Fruit fly (Drosophila melanogaster): ENCODE data around the gene CG10163.

The CG10163 gene

dm6 chr3L:6269003-6269402, 10.4 kb upstream of the CG10163 start (continued):
- TF ChIP-seq Eip78C (GFP tag) (peak; percentile 92), CG8119 (GFP tag; IDR thresholded peaks at IDR 0.05) (no peak; the same call in 2 of the 3 replicates), Blimp-1 (GFP tag; optimal IDR thresholded peaks at IDR 0.05) (no peak), CG8319 (GFP tag; optimal IDR thresholded peaks at IDR 0.05) (peak; percentile 59), CG8632 (GFP tag; optimal IDR thresholded peaks at IDR 0.05) (peak; percentile 61), esn (GFP tag; optimal IDR thresholded peaks at IDR 0.05) (peak; percentile 66), Lpt (GFP tag; optimal IDR thresholded peaks at IDR 0.05) (peak; percentile 4), CG3032 (tag; optimal IDR thresholded peaks at IDR 0.05) (peak; percentile 36), dac (GFP tag; optimal IDR thresholded peaks at IDR 0.05) (no peak), Sox15 (GFP tag; optimal IDR thresholded peaks at IDR 0.05) (peak; percentile 64), CG11294 (GFP tag; IDR thresholded peaks at IDR 0.05) (no peak), Gug (GFP tag; IDR thresholded peaks at IDR 0.05) (no peak)

dm6 chr3L:6268076-6268475, 9.5 kb upstream of the CG10163 start:
- TF ChIP-seq CG15336 (GFP tag; IDR thresholded peaks at IDR 0.05) (no peak; the same call in 1 of the 2 replicates), CG11762 (GFP tag; optimal IDR thresholded peaks at IDR 0.05; ENCODE audit: insufficient read depth) (no peak), CG8319 (GFP tag; optimal IDR thresholded peaks at IDR 0.05) (no peak), CG6276 (GFP tag; optimal IDR thresholded peaks at IDR 0.05) (peak; percentile 27), CG32006 (GFP tag; optimal IDR thresholded peaks at IDR 0.05) (peak; percentile 64), Gug (GFP tag; IDR thresholded peaks at IDR 0.05) (no peak), acj6 (GFP tag; optimal IDR thresholded peaks at IDR 0.05) (no peak), CG4318 (GFP tag; optimal IDR thresholded peaks at IDR 0.05) (peak; percentile 36), Ets96B (tag; optimal IDR thresholded peaks at IDR 0.05) (no peak), Hr4 (GFP tag; optimal IDR thresholded peaks at IDR 0.05) (peak; percentile 68), ss (GFP tag; optimal IDR thresholded peaks at IDR 0.05) (no peak), Eip93F (GFP tag; optimal IDR thresholded peaks at IDR 0.05) (no peak), eg (GFP tag; IDR thresholded peaks at IDR 0.05) (0 out of 3 replicates have a peak, but pooled peaks have one; percentile 25), Eip78C (GFP tag) (peak; percentile 87), spab (GFP tag; optimal IDR thresholded peaks at IDR 0.05) (no peak), dac (GFP tag; optimal IDR thresholded peaks at IDR 0.05) (peak; percentile 20), CG8119 (GFP tag; IDR thresholded peaks at IDR 0.05) (peak; percentile 61; the same call in 2 of the 3 replicates), Hr39 (GFP tag; optimal IDR thresholded peaks at IDR 0.05) (no peak), svp (GFP tag) (peak; percentile 21), OdsH (GFP tag; optimal IDR thresholded peaks at IDR 0.05) (peak; percentile 33)

- TF ChIP-seq CG11294 (GFP tag; IDR thresholded peaks at IDR 0.05) (no peak), acj6 (GFP tag; optimal IDR thresholded peaks at IDR 0.05) (no peak), CG6276 (GFP tag; optimal IDR thresholded peaks at IDR 0.05) (no peak), CG11902 (GFP tag; optimal IDR thresholded peaks at IDR 0.05) (no peak), fd85E (GFP tag; optimal IDR thresholded peaks at IDR 0.05) (no peak), achi (GFP tag; optimal IDR thresholded peaks at IDR 0.05) (no peak), pdm3 (GFP tag; optimal IDR thresholded peaks at IDR 0.05) (no peak), Eip93F (GFP tag; optimal IDR thresholded peaks at IDR 0.05) (no peak), CG6792 (GFP tag; optimal IDR thresholded peaks at IDR 0.05) (no peak), Ets21C (GFP tag; optimal IDR thresholded peaks at IDR 0.05) (no peak), CG7368 (GFP tag; optimal IDR thresholded peaks at IDR 0.05) (no peak), CG10669 (GFP tag; optimal IDR thresholded peaks at IDR 0.05) (no peak), topi (GFP tag; optimal IDR thresholded peaks at IDR 0.05) (no peak)
Observed at dm6 chr3L:6267509-6267908, 8.9 kb upstream of the CG10163 start.

- TF ChIP-seq Eip93F (GFP tag; optimal IDR thresholded peaks at IDR 0.05): no peak
- peak; percentile 75 for TF ChIP-seq pdm3 (GFP tag; optimal IDR thresholded peaks at IDR 0.05)
- TF ChIP-seq CG11902 (GFP tag; optimal IDR thresholded peaks at IDR 0.05): peak; percentile 15
- no peak for TF ChIP-seq CG8319 (GFP tag; optimal IDR thresholded peaks at IDR 0.05)
- peak; percentile 77 for TF ChIP-seq dsx (GFP tag; optimal IDR thresholded peaks at IDR 0.05; ENCODE audit: poor library complexity, severe bottlenecking)
- peak; percentile 92 for TF ChIP-seq eg (GFP tag; IDR thresholded peaks at IDR 0.05)
- TF ChIP-seq Met (GFP tag; optimal IDR thresholded peaks at IDR 0.05): peak; percentile 71
- peak; percentile 55 for TF ChIP-seq Gug (GFP tag; IDR thresholded peaks at IDR 0.05)
- TF ChIP-seq CG6792 (GFP tag; optimal IDR thresholded peaks at IDR 0.05): peak; percentile 74
- peak; percentile 82 for TF ChIP-seq OdsH (GFP tag; optimal IDR thresholded peaks at IDR 0.05)
- TF ChIP-seq topi (GFP tag; optimal IDR thresholded peaks at IDR 0.05): peak; percentile 75
- no peak for TF ChIP-seq Hr38 (GFP tag; optimal IDR thresholded peaks at IDR 0.05)
- peak; percentile 80 for TF ChIP-seq CG8119 (GFP tag; IDR thresholded peaks at IDR 0.05)
- TF ChIP-seq fd59A (GFP tag; optimal IDR thresholded peaks at IDR 0.05): peak; percentile 59
- peak; percentile 67 for TF ChIP-seq Sox102F (GFP tag; optimal IDR thresholded peaks at IDR 0.05)
- no peak for TF ChIP-seq fkh (GFP tag; optimal IDR thresholded peaks at IDR 0.05)
- peak; percentile 17 for TF ChIP-seq Blimp-1 (GFP tag; optimal IDR thresholded peaks at IDR 0.05)
- peak; percentile 88 for TF ChIP-seq CG10631 (GFP tag; optimal IDR thresholded peaks at IDR 0.05)
- peak; percentile 36 for TF ChIP-seq Hr39 (GFP tag; optimal IDR thresholded peaks at IDR 0.05)
- TF ChIP-seq esn (GFP tag; optimal IDR thresholded peaks at IDR 0.05): peak; percentile 71
- TF ChIP-seq acj6 (GFP tag; optimal IDR thresholded peaks at IDR 0.05): peak; percentile 82
- TF ChIP-seq CG6163 (GFP tag; IDR thresholded peaks at IDR 0.05): peak; percentile 88
- peak; percentile 88 to 90 for TF ChIP-seq ss (GFP tag; optimal IDR thresholded peaks at IDR 0.05)
- TF ChIP-seq Eip78C (GFP tag): peak; percentile 98
Observed at dm6 chr3L:6266321-6266720, 7.8 kb upstream of the CG10163 start.

Data from whole organism, prepupa.